Worm (Caenorhabditis elegans) whole organism, L2 larva: ENCODE data around the gene sgnh-1.
A peak's percentile ranks its signal among the peaks of the same experiment; 100 is the strongest.

Source experiments
- C34F6.9 ChIP-seq: fragments of 150-350 bp; optimal IDR thresholded peaks from 2 replicates; lab custom pipeline; 2014; ENCODE audit warnings: missing biosample characterization, missing genetic modification characterization
- F13H6.1 ChIP-seq: sonication (generic microtip); optimal IDR thresholded peaks from 2 replicates; lab custom pipeline; 2016; ENCODE audit warnings: missing genetic modification characterization, missing compliant biosample characterization
- R02D3.7 ChIP-seq: fragments of 150-350 bp; optimal IDR thresholded peaks from 2 replicates; lab custom pipeline; 2014; ENCODE audit warnings: missing biosample characterization, missing genetic modification characterization
- Y55F3AM.14 ChIP-seq: fragments of 200-800 bp; sonication (Bioruptor generic); optimal IDR thresholded peaks from 2 replicates; lab custom pipeline; 2018; ENCODE audit warnings: mild to moderate bottlenecking, missing genetic modification characterization, missing compliant biosample characterization
- ZK546.5 ChIP-seq: sonication (generic microtip); optimal IDR thresholded peaks from 2 replicates; lab custom pipeline; 2017; ENCODE audit warnings: missing biosample characterization, missing genetic modification characterization
- alr-1 ChIP-seq: fragments of 150-350 bp; optimal IDR thresholded peaks from 2 replicates; lab custom pipeline; 2014; ENCODE audit warnings: missing biosample characterization, missing genetic modification characterization
- aly-2 ChIP-seq: fragments of 150-350 bp; optimal IDR thresholded peaks from 2 replicates; lab custom pipeline; 2014; ENCODE audit warnings: missing biosample characterization, missing genetic modification characterization
- ama-1 ChIP-seq: fragments of 150-350 bp; optimal IDR thresholded peaks from 2 replicates; lab custom pipeline; 2018; ENCODE audit warnings: inconsistent platforms
- blmp-1 ChIP-seq: sonication (generic microtip); optimal IDR thresholded peaks from 2 replicates; lab custom pipeline; 2017; ENCODE audit warnings: missing genetic modification characterization, mild to moderate bottlenecking, missing compliant biosample characterization, antibody characterized with exemption, moderate library complexity; ENCODE audit not compliant: insufficient read depth
- ceh-16 ChIP-seq: fragments of 150-350 bp; optimal IDR thresholded peaks from 2 replicates; lab custom pipeline; 2014; ENCODE audit warnings: missing biosample characterization, missing genetic modification characterization
- ceh-82 ChIP-seq: fragments of 150-350 bp; optimal IDR thresholded peaks from 2 replicates; lab custom pipeline; 2014; ENCODE audit warnings: missing biosample characterization, missing genetic modification characterization
- crh-2 ChIP-seq: sonication (generic microtip); optimal IDR thresholded peaks from 2 replicates; lab custom pipeline; 2017; ENCODE audit warnings: missing biosample characterization, missing genetic modification characterization
- dmd-4 ChIP-seq: sonication (generic microtip); optimal IDR thresholded peaks from 2 replicates; lab custom pipeline; 2017; ENCODE audit warnings: missing biosample characterization, missing genetic modification characterization
- egl-27 ChIP-seq: sonication (generic microtip); optimal IDR thresholded peaks from 3 replicates; lab custom pipeline; 2017; ENCODE audit warnings: missing biosample characterization, missing genetic modification reagents, missing genetic modification characterization
- elt-1 ChIP-seq: fragments of 150-350 bp; optimal IDR thresholded peaks from 2 replicates; lab custom pipeline; 2014; ENCODE audit warnings: missing biosample characterization, missing genetic modification characterization
- elt-3 ChIP-seq: sonication (generic microtip); optimal IDR thresholded peaks from 2 replicates; lab custom pipeline; 2017; ENCODE audit warnings: missing biosample characterization, missing genetic modification characterization
- fos-1 ChIP-seq: fragments of 150-350 bp; optimal IDR thresholded peaks from 2 replicates; lab custom pipeline; 2014; ENCODE audit warnings: missing biosample characterization, missing genetic modification characterization
- gmeb-1 ChIP-seq: fragments of 150-350 bp; optimal IDR thresholded peaks from 2 replicates; lab custom pipeline; 2014; ENCODE audit warnings: missing biosample characterization, missing genetic modification characterization
- lin-11 ChIP-seq: fragments of 150-350 bp; sonication (generic microtip); optimal IDR thresholded peaks from 2 replicates; lab custom pipeline; 2014; ENCODE audit warnings: missing biosample characterization, missing genetic modification characterization, inconsistent platforms, mixed read lengths
- lin-13 ChIP-seq: fragments of 150-350 bp; optimal IDR thresholded peaks from 2 replicates; lab custom pipeline; 2014; ENCODE audit warnings: missing biosample characterization, missing genetic modification reagents, missing genetic modification characterization
- lin-39 ChIP-seq: fragments of 150-350 bp; optimal IDR thresholded peaks from 2 replicates; lab custom pipeline; 2014; ENCODE audit warnings: missing biosample characterization, missing genetic modification reagents, missing genetic modification characterization
- lsy-2 ChIP-seq, 2 experiments: fragments of 150-350 bp in 1 of 2; sonication (generic microtip) in 1 of 2; optimal IDR thresholded peaks; 2 replicates each; lab custom pipeline; 2014 to 2017; ENCODE audit warnings: missing biosample characterization in 2 of 2, missing genetic modification characterization in 2 of 2
- mab-5 ChIP-seq: fragments of 150-350 bp; optimal IDR thresholded peaks from 2 replicates; lab custom pipeline; 2014; ENCODE audit warnings: missing biosample characterization, missing genetic modification characterization
- mbf-1 ChIP-seq: sonication (generic microtip); optimal IDR thresholded peaks from 2 replicates; lab custom pipeline; 2017; ENCODE audit warnings: missing biosample characterization, missing genetic modification characterization
- mdl-1 ChIP-seq, 2 experiments: fragments of 150-350 bp in 1 of 2; sonication (generic microtip) in 1 of 2; optimal IDR thresholded peaks; 2 replicates each; lab custom pipeline; 2017; ENCODE audit warnings: missing biosample characterization in 2 of 2, missing genetic modification characterization in 2 of 2
- nhr-11 ChIP-seq: fragments of 150-350 bp; optimal IDR thresholded peaks from 2 replicates; lab custom pipeline; 2014; ENCODE audit warnings: missing biosample characterization, missing genetic modification characterization
- nhr-12 ChIP-seq: fragments of 150-350 bp; optimal IDR thresholded peaks from 2 replicates; lab custom pipeline; 2014; ENCODE audit warnings: missing biosample characterization, missing genetic modification characterization
- nhr-129 ChIP-seq: fragments of 150-350 bp; optimal IDR thresholded peaks from 2 replicates; lab custom pipeline; 2014; ENCODE audit warnings: missing biosample characterization, missing genetic modification characterization
- nhr-21 ChIP-seq: fragments of 150-350 bp; optimal IDR thresholded peaks from 2 replicates; lab custom pipeline; 2014; ENCODE audit warnings: missing biosample characterization, missing genetic modification characterization
- nhr-23 ChIP-seq: fragments of 150-350 bp; optimal IDR thresholded peaks from 2 replicates; lab custom pipeline; 2014; ENCODE audit warnings: missing biosample characterization, missing genetic modification reagents, missing genetic modification characterization
- nhr-237 ChIP-seq: fragments of 150-350 bp; optimal IDR thresholded peaks from 2 replicates; lab custom pipeline; 2014; ENCODE audit warnings: missing biosample characterization, missing genetic modification characterization
- nhr-25 ChIP-seq: fragments of 150-350 bp; sonication (generic microtip); optimal IDR thresholded peaks from 3 replicates; lab custom pipeline; 2014; ENCODE audit warnings: missing biosample characterization, missing genetic modification characterization
- nhr-6 ChIP-seq: fragments of 150-350 bp; optimal IDR thresholded peaks from 2 replicates; lab custom pipeline; 2014; ENCODE audit warnings: missing biosample characterization, missing genetic modification characterization
- nhr-77 ChIP-seq: fragments of 150-350 bp; optimal IDR thresholded peaks from 2 replicates; lab custom pipeline; 2014; ENCODE audit warnings: missing biosample characterization, missing genetic modification characterization
- peb-1 ChIP-seq: fragments of 150-350 bp; optimal IDR thresholded peaks from 2 replicates; lab custom pipeline; 2014; ENCODE audit warnings: missing biosample characterization, missing genetic modification characterization
- sem-4 ChIP-seq: fragments of 150-350 bp; optimal IDR thresholded peaks from 2 replicates; lab custom pipeline; 2014; ENCODE audit warnings: missing biosample characterization, missing genetic modification reagents, missing genetic modification characterization
- skn-1 ChIP-seq: sonication (generic microtip); optimal IDR thresholded peaks from 2 replicates; lab custom pipeline; 2017; ENCODE audit warnings: missing biosample characterization, missing genetic modification characterization
- sma-3 ChIP-seq: sonication (generic microtip); optimal IDR thresholded peaks from 2 replicates; lab custom pipeline; 2016; ENCODE audit warnings: missing genetic modification reagents, missing genetic modification characterization, missing compliant biosample characterization
- sma-9 ChIP-seq, 2 experiments: fragments of 150-350 bp in 1 of 2; sonication (generic microtip) in 1 of 2; optimal IDR thresholded peaks; 2 replicates each; lab custom pipeline; 2014 to 2016; ENCODE audit warnings: missing genetic modification characterization in 2 of 2, mild to moderate bottlenecking in 1 of 2, missing biosample characterization in 1 of 2, missing compliant biosample characterization in 1 of 2, missing genetic modification reagents in 1 of 2, moderate library complexity in 1 of 2
- snpc-4 ChIP-seq: fragments of 150-350 bp; optimal IDR thresholded peaks from 2 replicates; lab custom pipeline; 2014; ENCODE audit warnings: missing biosample characterization, missing genetic modification characterization
- unc-39 ChIP-seq: fragments of 150-350 bp; optimal IDR thresholded peaks from 2 replicates; lab custom pipeline; 2014; ENCODE audit warnings: missing biosample characterization, missing genetic modification characterization
- unc-55 ChIP-seq: fragments of 150-350 bp; sonication (generic microtip); optimal IDR thresholded peaks from 3 replicates; lab custom pipeline; 2014; ENCODE audit warnings: missing biosample characterization, missing genetic modification reagents, missing genetic modification characterization
- unc-62 ChIP-seq: fragments of 150-350 bp; optimal IDR thresholded peaks from 2 replicates; lab custom pipeline; 2014; ENCODE audit warnings: missing biosample characterization, missing genetic modification reagents, missing genetic modification characterization
- zag-1 ChIP-seq: fragments of 150-350 bp; optimal IDR thresholded peaks from 2 replicates; lab custom pipeline; 2014; ENCODE audit warnings: missing biosample characterization, missing genetic modification characterization
- ztf-1 ChIP-seq: fragments of 200-800 bp; sonication (Bioruptor generic); conservative IDR thresholded peaks from 2 replicates; pipeline ENCODE4 v1.3.6; 2022; ENCODE audit warnings: missing genetic modification characterization, missing compliant biosample characterization
- ztf-11 ChIP-seq: sonication (generic microtip); optimal IDR thresholded peaks from 2 replicates; lab custom pipeline; 2017; ENCODE audit warnings: missing biosample characterization, missing genetic modification characterization
- ztf-4 ChIP-seq: fragments of 150-350 bp; optimal IDR thresholded peaks from 2 replicates; lab custom pipeline; 2014; ENCODE audit warnings: missing biosample characterization, missing genetic modification characterization

The sgnh-1 gene

DNA sequence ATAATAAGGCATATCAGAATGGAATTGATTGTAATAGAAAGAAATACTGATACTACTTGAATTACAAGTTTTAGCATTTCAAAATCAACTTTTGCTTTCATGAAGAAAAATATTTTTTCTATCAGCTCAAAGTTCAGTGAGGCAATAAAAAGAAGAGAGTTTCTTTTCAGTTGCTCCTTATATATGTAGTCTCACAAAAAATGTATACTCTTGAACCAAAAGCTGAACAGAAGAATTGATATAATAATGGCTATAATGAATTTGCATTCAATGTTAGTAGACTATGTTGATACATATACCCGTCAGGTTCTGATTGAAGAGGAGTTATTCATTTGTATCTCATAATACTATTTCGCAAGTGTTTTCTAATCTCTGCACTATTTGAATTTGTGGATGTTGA lies 15.1 kb upstream of the sgnh-1 start, which contains the start of gene str-174:
Gene str-174 (minus strand): TSS at position 101 of the 400 bp plus-strand sequence.
- TF ChIP-seq nhr-23 (tag; lab: Kevin White, UChicago) (no peak), unc-39 (no peak), gmeb-1 (no peak), skn-1 (tag; lab: Kevin White, UChicago) (no peak), dmd-4 (tag; lab: Kevin White, UChicago) (no peak), lin-13 (GFP tag; lab: Kevin White, UChicago) (no peak), lin-11 (tag; lab: Kevin White, UChicago) (no peak), F13H6.1 (tag; lab: Kevin White, UChicago) (no peak), C34F6.9 (no peak), mdl-1 (tag; optimal IDR thresholded peaks at IDR 0.05; lab: Kevin White, UChicago) (no peak), lsy-2 (tag; optimal IDR thresholded peaks at IDR 0.05; lab: Kevin White, UChicago) (no peak), sma-9 (GFP tag; optimal IDR thresholded peaks at IDR 0.05; lab: Kevin White, UChicago) (no peak), sma-9 (tag; optimal IDR thresholded peaks at IDR 0.05; lab: Kevin White, UChicago) (no peak), elt-1 (tag; lab: Kevin White, UChicago) (no peak), ztf-4 (tag; lab: Kevin White, UChicago) (no peak), nhr-12 (tag; lab: Kevin White, UChicago) (no peak), ceh-16 (tag; lab: Kevin White, UChicago) (no peak), ceh-82 (tag; lab: Kevin White, UChicago) (no peak), nhr-129 (tag; lab: Kevin White, UChicago) (no peak)

DNA sequence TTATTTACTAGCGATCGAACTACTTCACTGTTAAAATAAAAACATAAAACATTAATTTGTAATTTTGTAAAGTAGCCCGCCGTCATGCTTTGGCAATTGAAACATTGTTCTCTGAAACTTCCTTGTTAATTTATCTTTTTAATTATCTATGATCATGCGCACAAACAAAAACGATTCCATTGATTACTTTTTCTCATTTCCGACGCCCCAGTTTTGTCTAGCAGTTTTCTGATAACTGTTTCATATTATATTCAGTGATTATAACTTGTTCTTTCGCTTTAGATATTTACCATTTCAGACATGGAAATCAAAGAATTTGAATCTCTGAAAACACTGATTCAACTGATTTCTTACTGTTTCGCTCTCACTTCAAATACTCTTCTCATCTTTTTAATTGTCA lies 12.6 kb upstream of the sgnh-1 start, which contains the start of gene str-170:
Gene str-170 (plus strand): TSS at position 301 of the 400 bp plus-strand sequence.
- TF ChIP-seq nhr-77 (tag; lab: Kevin White, UChicago) (no peak), F13H6.1 (tag; lab: Kevin White, UChicago) (no peak), elt-1 (tag; lab: Kevin White, UChicago) (no peak), zag-1 (tag; lab: Kevin White, UChicago) (no peak), ceh-82 (tag; lab: Kevin White, UChicago) (no peak)

DNA sequence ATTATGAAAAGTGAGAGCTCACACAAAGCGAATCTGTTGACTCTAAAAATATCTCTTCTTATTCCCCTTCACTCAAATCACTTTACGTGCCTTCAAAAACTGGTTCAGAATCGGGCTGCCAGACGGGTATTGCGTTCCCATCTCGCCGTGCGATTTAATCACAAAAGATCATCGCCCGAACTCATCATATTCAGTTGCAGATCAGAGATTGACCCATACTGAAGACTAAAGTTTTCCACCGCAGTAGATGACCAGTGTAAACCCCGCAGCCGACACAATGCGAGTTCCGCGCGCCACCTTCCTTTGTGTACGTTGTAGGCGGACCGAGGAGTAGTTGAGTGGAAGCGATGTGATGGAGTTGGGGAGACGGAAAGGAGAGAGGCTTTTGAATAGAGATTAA lies 9.1 kb upstream of the sgnh-1 start:
- TF ChIP-seq mbf-1 (tag; lab: Kevin White, UChicago): no peak
- peak; percentile 70 for TF ChIP-seq nhr-21 (tag; lab: Kevin White, UChicago)
- no peak for TF ChIP-seq aly-2 (tag; lab: Kevin White, UChicago)
- TF ChIP-seq ama-1: peak; percentile 84
- TF ChIP-seq lin-39 (tag; lab: Kevin White, UChicago): no peak
- no peak for TF ChIP-seq ztf-1
- no peak for TF ChIP-seq ztf-11
- no peak for TF ChIP-seq zag-1 (tag; lab: Kevin White, UChicago)
- peak; percentile 90 for TF ChIP-seq sma-9 (GFP tag; optimal IDR thresholded peaks at IDR 0.05; lab: Kevin White, UChicago)
- no peak for TF ChIP-seq sma-9 (tag; optimal IDR thresholded peaks at IDR 0.05; lab: Kevin White, UChicago)
- no peak for TF ChIP-seq blmp-1 (tag; lab: Kevin White, UChicago)
- TF ChIP-seq elt-3 (tag; lab: Kevin White, UChicago): no peak
- TF ChIP-seq mdl-1 (tag; optimal IDR thresholded peaks at IDR 0.05; lab: Kevin White, UChicago): peak; percentile 3 to 25
- no peak for TF ChIP-seq ZK546.5 (tag; lab: Kevin White, UChicago)
- no peak for TF ChIP-seq dmd-4 (tag; lab: Kevin White, UChicago)
- TF ChIP-seq gmeb-1: peak; percentile 48
- TF ChIP-seq egl-27 (tag; lab: Kevin White, UChicago): peak; percentile 21
- TF ChIP-seq sma-3: peak; percentile 70
- TF ChIP-seq nhr-25: peak; percentile 49
- no peak for TF ChIP-seq unc-39
- TF ChIP-seq snpc-4: peak; percentile 98
- no peak for TF ChIP-seq lin-11 (tag; lab: Kevin White, UChicago)
- TF ChIP-seq R02D3.7 (tag; lab: Kevin White, UChicago): no peak
- no peak for TF ChIP-seq nhr-12 (tag; lab: Kevin White, UChicago)
- no peak for TF ChIP-seq unc-62 (GFP tag; lab: Kevin White, UChicago)
- peak; percentile 48 for TF ChIP-seq fos-1 (tag; lab: Kevin White, UChicago)
- TF ChIP-seq crh-2 (tag; lab: Kevin White, UChicago): peak; percentile 35
- TF ChIP-seq skn-1 (tag; lab: Kevin White, UChicago): no peak
- no peak for TF ChIP-seq nhr-237 (tag; lab: Kevin White, UChicago)
- no peak for TF ChIP-seq ceh-82 (tag; lab: Kevin White, UChicago)
- TF ChIP-seq alr-1 (tag; lab: Kevin White, UChicago): no peak
- TF ChIP-seq Y55F3AM.14: no peak
- TF ChIP-seq sem-4: no peak
- TF ChIP-seq ceh-16 (tag; lab: Kevin White, UChicago): no peak
- no peak for TF ChIP-seq unc-55 (GFP tag; lab: Kevin White, UChicago)
- TF ChIP-seq nhr-11 (tag; lab: Kevin White, UChicago): no peak
- TF ChIP-seq F13H6.1 (tag; lab: Kevin White, UChicago): peak; percentile 77
- no peak for TF ChIP-seq mab-5 (tag; lab: Kevin White, UChicago)
- no peak for TF ChIP-seq C34F6.9
- TF ChIP-seq nhr-23 (tag; lab: Kevin White, UChicago): no peak
- no peak for TF ChIP-seq nhr-6 (tag; lab: Kevin White, UChicago)
- no peak for TF ChIP-seq lsy-2 (tag; optimal IDR thresholded peaks at IDR 0.05; lab: Kevin White, UChicago)
- TF ChIP-seq peb-1 (tag; lab: Kevin White, UChicago): peak; percentile 16
- TF ChIP-seq nhr-129 (tag; lab: Kevin White, UChicago): no peak
- TF ChIP-seq nhr-77 (tag; lab: Kevin White, UChicago): no peak
